Fruit fly (Drosophila melanogaster): ENCODE data around the gene CG44422.

CG44422 gene

dm6 chrX:11338047-11338747 lies 35.6 kb upstream of the CG44422 start (continued):
- TF ChIP-seq exex (tag; optimal IDR thresholded peaks at IDR 0.05) (no peak), lab (GFP tag; optimal IDR thresholded peaks at IDR 0.05) (peak; percentile 70), yki (optimal IDR thresholded peaks at IDR 0.05) (no peak), CG10431 (GFP tag; optimal IDR thresholded peaks at IDR 0.05) (no peak), CG31388 (GFP tag; optimal IDR thresholded peaks at IDR 0.05) (no peak), CG14965 (GFP tag; optimal IDR thresholded peaks at IDR 0.05; ENCODE audit: borderline replicate concordance) (no peak), tx (GFP tag; optimal IDR thresholded peaks at IDR 0.05) (peak; percentile 59), Ets97D (GFP tag; optimal IDR thresholded peaks at IDR 0.05) (peak; percentile 46), B-H2 (GFP tag; optimal IDR thresholded peaks at IDR 0.05) (no peak), CG32772 (GFP tag; IDR thresholded peaks at IDR 0.05) (peak; percentile 23; the same call in 1 of the 2 replicates), jigr1 (GFP tag; IDR thresholded peaks at IDR 0.05) (no peak), Oli (tag; optimal IDR thresholded peaks at IDR 0.05) (peak; percentile 85), sima (GFP tag; optimal IDR thresholded peaks at IDR 0.05) (peak; percentile 33), Xbp1 (GFP tag; optimal IDR thresholded peaks at IDR 0.05) (peak; percentile 73), sisA (GFP tag; IDR thresholded peaks at IDR 0.05) (peak; percentile 69), NK7.1 (GFP tag; optimal IDR thresholded peaks at IDR 0.05) (peak; percentile 78), CG11456 (GFP tag; IDR thresholded peaks at IDR 0.05) (no peak), gsb-n (tag; optimal IDR thresholded peaks at IDR 0.05) (no peak), D (optimal IDR thresholded peaks at IDR 0.05) (no peak), D (GFP tag; optimal IDR thresholded peaks at IDR 0.05) (peak; percentile 63), CG14441 (GFP tag; IDR thresholded peaks at IDR 0.05) (peak; percentile 43), usp (GFP tag; optimal IDR thresholded peaks at IDR 0.05) (no peak), CG8089 (GFP tag; optimal IDR thresholded peaks at IDR 0.05) (peak; percentile 46), CG9727 (GFP tag; optimal IDR thresholded peaks at IDR 0.05) (peak; percentile 79), Mad (GFP tag; optimal IDR thresholded peaks at IDR 0.05) (peak; percentile 52), onecut (GFP tag; IDR thresholded peaks at IDR 0.05) (peak; percentile 89), HmgZ (tag; optimal IDR thresholded peaks at IDR 0.05) (peak; percentile 45), cas (GFP tag; IDR thresholded peaks at IDR 0.05) (no peak), ssp (GFP tag; IDR thresholded peaks at IDR 0.05) (peak; percentile 58), CG6813 (GFP tag; optimal IDR thresholded peaks at IDR 0.05) (peak; percentile 66), ken (GFP tag; IDR thresholded peaks at IDR 0.05) (no peak), slbo (GFP tag; IDR thresholded peaks at IDR 0.05) (peak; percentile 54), CG18476 (GFP tag; optimal IDR thresholded peaks at IDR 0.05) (peak; percentile 72), CG1233 (GFP tag; optimal IDR thresholded peaks at IDR 0.05) (no peak), slp2 (GFP tag; optimal IDR thresholded peaks at IDR 0.05) (no peak), CG15514 (GFP tag; optimal IDR thresholded peaks at IDR 0.05) (no peak), CHES-1-like (GFP tag; optimal IDR thresholded peaks at IDR 0.05) (peak; percentile 72), ab (GFP tag; optimal IDR thresholded peaks at IDR 0.05) (no peak), CG13123 (GFP tag; optimal IDR thresholded peaks at IDR 0.05) (peak; percentile 8), CG17385 (GFP tag; optimal IDR thresholded peaks at IDR 0.05) (peak; percentile 79), CG7556 (GFP tag; optimal IDR thresholded peaks at IDR 0.05) (peak; percentile 84), CG7987 (GFP tag; optimal IDR thresholded peaks at IDR 0.05) (no peak), NfI (GFP tag; optimal IDR thresholded peaks at IDR 0.05) (peak; percentile 66), CG7271 (tag; optimal IDR thresholded peaks at IDR 0.05) (no peak), seq (GFP tag; IDR thresholded peaks at IDR 0.05) (peak; percentile 73), CG9932 (GFP tag; IDR thresholded peaks at IDR 0.05) (no peak), CG30431 (GFP tag; optimal IDR thresholded peaks at IDR 0.05) (peak; percentile 38), CG7372 (GFP tag; IDR thresholded peaks at IDR 0.05) (peak; percentile 60; the same call in 1 of the 2 replicates), ATbp (GFP tag; optimal IDR thresholded peaks at IDR 0.05) (peak; percentile 59), Dbx (GFP tag; IDR thresholded peaks at IDR 0.05) (peak; percentile 46; the same call in 2 of the 3 replicates), wor (GFP tag; IDR thresholded peaks at IDR 0.05) (0 out of 2 replicates have a peak, but pooled peaks have one; percentile 28)
